Fruit fly (Drosophila melanogaster) whole organism, embryonic: ENCODE measurements around the gene Nle.

ENCODE experiments used
- Aef1 ChIP-seq: fragments of 200-800 bp; sonication (Bioruptor generic); IDR thresholded peaks from 3 replicates; pipeline ENCODE4 v1.3.6; 2022; ENCODE audit warnings: missing biosample characterization, missing genetic modification characterization
- Atf-2 ChIP-seq: fragments of 200-800 bp; sonication (Bioruptor generic); optimal IDR thresholded peaks from 2 replicates; lab custom pipeline; 2016; ENCODE audit warnings: missing biosample characterization, missing genetic modification characterization
- Atf6 ChIP-seq: fragments of 200-800 bp; sonication (Bioruptor generic); IDR thresholded peaks from 2 replicates; pipeline ENCODE4 v1.3.6; 2022; ENCODE audit warnings: missing biosample characterization, missing genetic modification characterization
- BEAF-32 ChIP-seq: fragments of 200-800 bp; sonication (Bioruptor generic); optimal IDR thresholded peaks from 3 replicates; lab custom pipeline; 2017; ENCODE audit warnings: missing biosample characterization, missing genetic modification characterization, mild to moderate bottlenecking, moderate library complexity, missing genetic modification reagents
- CG11398 ChIP-seq: fragments of 200-800 bp; sonication (Bioruptor generic); optimal IDR thresholded peaks from 2 replicates; lab custom pipeline; 2016; ENCODE audit warnings: missing biosample characterization, missing genetic modification characterization
- CG11456 ChIP-seq: fragments of 200-800 bp; sonication (Bioruptor generic); IDR thresholded peaks from 3 replicates; pipeline ENCODE4 v1.3.6; 2022; ENCODE audit warnings: missing biosample characterization, missing genetic modification characterization
- CG12219 ChIP-seq: fragments of 200-800 bp; sonication (Bioruptor generic); optimal IDR thresholded peaks from 3 replicates; lab custom pipeline; 2018; ENCODE audit warnings: missing biosample characterization, mild to moderate bottlenecking, missing genetic modification characterization
- CG13287 ChIP-seq: fragments of 200-800 bp; sonication (Bioruptor generic); IDR thresholded peaks from 2 replicates; pipeline ENCODE4 v1.3.6; 2022; ENCODE audit warnings: missing biosample characterization, missing genetic modification characterization; ENCODE audit not compliant: partially characterized antibody
- CG1603 ChIP-seq: fragments of 200-800 bp; sonication (Bioruptor generic); optimal IDR thresholded peaks from 2 replicates; lab custom pipeline; 2019; ENCODE audit warnings: missing biosample characterization, mild to moderate bottlenecking, missing genetic modification characterization, moderate library complexity
- CG16813 ChIP-seq: fragments of 200-800 bp; sonication (Bioruptor generic); IDR thresholded peaks from 3 replicates; pipeline ENCODE4 v1.3.6; 2022; ENCODE audit warnings: missing biosample characterization, missing genetic modification characterization; ENCODE audit not compliant: partially characterized antibody
- CG17829 ChIP-seq: fragments of 200-800 bp; optimal IDR thresholded peaks from 2 replicates; lab custom pipeline; 2019; ENCODE audit warnings: missing biosample characterization, mild to moderate bottlenecking, missing genetic modification characterization, moderate library complexity
- CG1792 ChIP-seq: fragments of 200-800 bp; sonication (Bioruptor generic); optimal IDR thresholded peaks from 2 replicates; lab custom pipeline; 2016; ENCODE audit warnings: missing biosample characterization, missing genetic modification characterization
- CG18764 ChIP-seq: fragments of 200-800 bp; sonication (Bioruptor generic); optimal IDR thresholded peaks from 3 replicates; lab custom pipeline; 2016; ENCODE audit warnings: missing biosample characterization, missing genetic modification characterization
- CG2116 ChIP-seq: fragments of 200-800 bp; sonication (Bioruptor generic); optimal IDR thresholded peaks from 3 replicates; lab custom pipeline; 2018; ENCODE audit warnings: missing biosample characterization, mild to moderate bottlenecking, missing genetic modification characterization
- CG31365 ChIP-seq: fragments of 200-800 bp; sonication (Bioruptor generic); optimal IDR thresholded peaks from 2 replicates; lab custom pipeline; 2018; ENCODE audit warnings: missing biosample characterization, mild to moderate bottlenecking, missing genetic modification characterization
- CG3726 ChIP-seq: fragments of 200-800 bp; sonication (Bioruptor generic); IDR thresholded peaks from 3 replicates; pipeline ENCODE4, ENCODE4 v1.3.6; 2022; ENCODE audit warnings: missing biosample characterization, missing genetic modification characterization
- CG8359 ChIP-seq: fragments of 200-800 bp; sonication (Bioruptor generic); optimal IDR thresholded peaks from 2 replicates; lab custom pipeline; 2017; ENCODE audit warnings: missing biosample characterization, mild to moderate bottlenecking, missing genetic modification characterization, borderline replicate concordance
- CG8765 ChIP-seq: fragments of 200-800 bp; sonication (Bioruptor generic); IDR thresholded peaks from 2 replicates; pipeline ENCODE4 v1.3.6; 2022; ENCODE audit warnings: missing biosample characterization, missing genetic modification characterization
- CG9797 ChIP-seq: fragments of 200-800 bp; sonication (Bioruptor generic); optimal IDR thresholded peaks from 3 replicates; lab custom pipeline; 2018; ENCODE audit warnings: missing biosample characterization, mild to moderate bottlenecking, missing genetic modification characterization
- CTCF ChIP-seq: fragments of 200-800 bp; sonication (Bioruptor generic); optimal IDR thresholded peaks from 2 replicates; lab custom pipeline; 2017; ENCODE audit warnings: missing biosample characterization, mild to moderate bottlenecking, missing genetic modification characterization, moderate library complexity
- Dad ChIP-seq: fragments of 200-800 bp; sonication (Bioruptor generic); optimal IDR thresholded peaks from 3 replicates; lab custom pipeline; 2016; ENCODE audit warnings: missing biosample characterization, missing genetic modification characterization
- Dip3 ChIP-seq: fragments of 200-800 bp; sonication (Bioruptor generic); optimal IDR thresholded peaks from 3 replicates; lab custom pipeline; 2016; ENCODE audit warnings: missing biosample characterization, missing genetic modification characterization
- Dref ChIP-seq: fragments of 200-800 bp; sonication (Bioruptor generic); IDR thresholded peaks from 2 replicates; pipeline ENCODE4 v1.3.6; 2022; ENCODE audit warnings: missing biosample characterization, missing genetic modification characterization
- HLH4C ChIP-seq: fragments of 200-800 bp; sonication (Bioruptor generic); IDR thresholded peaks from 3 replicates; pipeline ENCODE4 v1.3.6; 2022; ENCODE audit warnings: missing biosample characterization, missing genetic modification characterization; ENCODE audit not compliant: partially characterized antibody
- Hr78 ChIP-seq, 2 experiments: fragments of 200-800 bp in 1 of 2; fragments of >200 bp in 1 of 2; sonication (Bioruptor generic) in 1 of 2; optimal IDR thresholded peaks; 2 replicates each; lab custom pipeline; 2017 to 2019; ENCODE audit warnings: missing biosample characterization in 2 of 2, missing genetic modification characterization in 2 of 2, mild to moderate bottlenecking in 1 of 2, moderate library complexity in 1 of 2
- MBD-R2 ChIP-seq: fragments of 200-800 bp; sonication (Bioruptor generic); IDR thresholded peaks from 2 replicates; pipeline ENCODE4 v1.3.6; 2022; ENCODE audit warnings: missing biosample characterization, missing genetic modification characterization
- MESR4 ChIP-seq: fragments of 200-800 bp; sonication (Bioruptor generic); optimal IDR thresholded peaks from 2 replicates; lab custom pipeline; 2018; ENCODE audit warnings: missing biosample characterization, mild to moderate bottlenecking, missing genetic modification characterization, moderate library complexity
- Mad ChIP-seq: fragments of 200-800 bp; sonication (Bioruptor generic); optimal IDR thresholded peaks from 2 replicates; lab custom pipeline; 2016; ENCODE audit warnings: missing biosample characterization, missing genetic modification characterization
- Opbp ChIP-seq: fragments of 200-800 bp; sonication (Bioruptor generic); IDR thresholded peaks from 3 replicates; pipeline ENCODE4 v1.3.6; 2022; ENCODE audit warnings: missing biosample characterization, missing genetic modification characterization; ENCODE audit not compliant: partially characterized antibody
- Ravus ChIP-seq: fragments of 200-800 bp; sonication (Bioruptor generic); IDR thresholded peaks from 2 replicates; pipeline ENCODE4 v1.3.6; 2022; ENCODE audit warnings: missing biosample characterization, missing genetic modification characterization
- Side ChIP-seq: fragments of 200-800 bp; sonication (Bioruptor generic); optimal IDR thresholded peaks from 2 replicates; lab custom pipeline; 2016; ENCODE audit warnings: missing biosample characterization, missing genetic modification characterization
- Sin3A ChIP-seq: fragments of >200 bp; optimal IDR thresholded peaks from 2 replicates; lab custom pipeline; 2018
- bbx ChIP-seq: fragments of 200-800 bp; sonication (Bioruptor generic); IDR thresholded peaks from 2 replicates; pipeline ENCODE4 v1.3.6; 2022; ENCODE audit warnings: missing biosample characterization, missing genetic modification characterization; ENCODE audit not compliant: partially characterized antibody
- cato ChIP-seq: fragments of 200-800 bp; sonication (Bioruptor generic); optimal IDR thresholded peaks from 2 replicates; lab custom pipeline; 2016; ENCODE audit warnings: missing biosample characterization, missing genetic modification characterization, borderline replicate concordance
- cg ChIP-seq: fragments of 200-800 bp; sonication (Bioruptor generic); optimal IDR thresholded peaks from 3 replicates; lab custom pipeline; 2019; ENCODE audit warnings: missing biosample characterization, mild to moderate bottlenecking, missing genetic modification characterization, moderate library complexity
- chm ChIP-seq: fragments of 200-800 bp; sonication (Bioruptor generic); IDR thresholded peaks from 2 replicates; pipeline ENCODE4 v1.3.6; 2022; ENCODE audit warnings: missing biosample characterization, missing genetic modification characterization
- dm ChIP-seq: fragments of 200-800 bp; sonication (Bioruptor generic); optimal IDR thresholded peaks from 3 replicates; lab custom pipeline; 2016; ENCODE audit warnings: missing biosample characterization, missing genetic modification characterization
- grn ChIP-seq: fragments of 200-800 bp; sonication (Bioruptor generic); optimal IDR thresholded peaks from 3 replicates; lab custom pipeline; 2017; ENCODE audit warnings: missing biosample characterization, missing genetic modification characterization
- h ChIP-seq: fragments of >200 bp; optimal IDR thresholded peaks from 2 replicates; lab custom pipeline; 2017
- hbn ChIP-seq: fragments of 200-800 bp; sonication (Bioruptor generic); IDR thresholded peaks from 2 replicates; pipeline ENCODE4 v1.3.6; 2022; ENCODE audit warnings: missing biosample characterization, missing genetic modification characterization; ENCODE audit not compliant: partially characterized antibody
- inv ChIP-seq: fragments of 200-800 bp; sonication (Bioruptor generic); IDR thresholded peaks from 2 replicates; pipeline ENCODE4 v1.3.6; 2022; ENCODE audit warnings: missing biosample characterization, missing genetic modification characterization; ENCODE audit not compliant: partially characterized antibody
- knrl ChIP-seq: fragments of 200-800 bp; sonication (Bioruptor generic); IDR thresholded peaks from 3 replicates; pipeline ENCODE4 v1.3.6; 2022; ENCODE audit warnings: missing biosample characterization, missing genetic modification characterization; ENCODE audit not compliant: partially characterized antibody
- pfk ChIP-seq: fragments of 200-800 bp; sonication (Bioruptor generic); optimal IDR thresholded peaks from 2 replicates; lab custom pipeline; 2018; ENCODE audit warnings: missing biosample characterization, mild to moderate bottlenecking, missing genetic modification characterization, moderate library complexity
- sc ChIP-seq, 3 experiments: fragments of >200 bp in 2 of 3; fragments of 200-800 bp in 1 of 3; sonication (Bioruptor generic) in 1 of 3; optimal IDR thresholded peaks; 2 replicates in 2 of 3; 3 replicates in 1 of 3; lab custom pipeline; 2017; ENCODE audit warnings: mild to moderate bottlenecking in 1 of 3, missing biosample characterization in 1 of 3, missing genetic modification characterization in 1 of 3, missing genetic modification reagents in 1 of 3
- sens ChIP-seq: fragments of 200-800 bp; sonication (Bioruptor generic); peaks from one replicate; lab custom pipeline; 2016; ENCODE audit warnings: missing biosample characterization, missing genetic modification characterization
- toy ChIP-seq: fragments of 200-800 bp; sonication (Bioruptor generic); IDR thresholded peaks from 2 replicates; pipeline ENCODE4 v1.3.6; 2022; ENCODE audit warnings: missing biosample characterization, missing genetic modification characterization
- trem ChIP-seq: fragments of 200-800 bp; optimal IDR thresholded peaks from 3 replicates; lab custom pipeline; 2019; ENCODE audit warnings: missing biosample characterization, mild to moderate bottlenecking, missing genetic modification characterization, moderate library complexity
- vvl ChIP-seq: fragments of 200-800 bp; sonication (Bioruptor generic); IDR thresholded peaks from 2 replicates; pipeline ENCODE4 v1.3.6; 2022; ENCODE audit warnings: missing biosample characterization, missing genetic modification characterization
- yki ChIP-seq: fragments of >200 bp; optimal IDR thresholded peaks from 3 replicates; lab custom pipeline; 2018
- zen2 ChIP-seq: fragments of 200-800 bp; sonication (Bioruptor generic); IDR thresholded peaks from 3 replicates; pipeline ENCODE4 v1.3.6; 2022; ENCODE audit warnings: missing biosample characterization, missing genetic modification characterization; ENCODE audit not compliant: partially characterized antibody

Nle gene

dm6 chr2L:544444-545179, 23.3 kb downstream of the Nle start, which contains the start of the genes Spp and nAChRbeta3 (continued):
- no peak for TF ChIP-seq toy
- TF ChIP-seq CG12219, result no peak
- peak; percentile 62; the same call in 1 of the 3 replicates for TF ChIP-seq Opbp (GFP tag; lab: Robert Waterston, UW)
- TF ChIP-seq MBD-R2 (GFP tag; lab: Robert Waterston, UW), result peak; percentile 62
- no peak for TF ChIP-seq h
- peak; percentile 60; the same call in 1 of the 2 replicates for TF ChIP-seq hbn (GFP tag; lab: Robert Waterston, UW)
- peak; percentile 22 for TF ChIP-seq CTCF
- peak; percentile 68 for TF ChIP-seq HLH4C (GFP tag; lab: Robert Waterston, UW)
- TF ChIP-seq chm, result no peak
- peak; percentile 87 for TF ChIP-seq sens (GFP tag; lab: Kevin White, UChicago)
- TF ChIP-seq BEAF-32, result peak; percentile 65
- TF ChIP-seq vvl (GFP tag; lab: Robert Waterston, UW), result 0 out of 2 replicates have a peak, but pooled peaks have one; percentile 12
- peak; percentile 74 for TF ChIP-seq CG1603
- no peak for TF ChIP-seq CG11398 (GFP tag; lab: Kevin White, UChicago)
- peak; percentile 80 for TF ChIP-seq CG13287 (GFP tag; lab: Robert Waterston, UW)
- TF ChIP-seq dm, result peak; percentile 32
- no peak for TF ChIP-seq yki (lab: Kevin White, UChicago)
- peak; percentile 89 for TF ChIP-seq MESR4 (GFP tag; lab: Kevin White, UChicago)
- TF ChIP-seq inv (GFP tag; lab: Robert Waterston, UW), result peak; percentile 22; the same call in 1 of the 2 replicates
- TF ChIP-seq knrl (GFP tag; lab: Robert Waterston, UW), result 0 out of 3 replicates have a peak, but pooled peaks have one; percentile 37
- TF ChIP-seq Dref (GFP tag; lab: Robert Waterston, UW), result peak; percentile 77
- TF ChIP-seq CG1792 (GFP tag; lab: Kevin White, UChicago), result no peak
- TF ChIP-seq CG11456 (GFP tag; lab: Robert Waterston, UW), result 0 out of 3 replicates have a peak, but pooled peaks have one; percentile 7
- peak; percentile 10 for TF ChIP-seq Sin3A
- TF ChIP-seq CG31365 (tag; lab: Kevin White, UChicago), result no peak
- TF ChIP-seq CG16813 (GFP tag; lab: Robert Waterston, UW), result peak; percentile 54
- peak; percentile 2 for TF ChIP-seq CG17829 (tag; lab: Kevin White, UChicago)
- no peak for TF ChIP-seq Side (GFP tag; lab: Kevin White, UChicago)
- no peak for TF ChIP-seq Dip3 (GFP tag; lab: Kevin White, UChicago)
- TF ChIP-seq grn (GFP tag; lab: Kevin White, UChicago), result no peak
- no peak for TF ChIP-seq Atf-2 (GFP tag; lab: Kevin White, UChicago)
- peak; percentile 40; the same call in 2 of the 3 replicates for TF ChIP-seq zen2 (GFP tag; lab: Robert Waterston, UW)
- TF ChIP-seq CG9797 (GFP tag; lab: Kevin White, UChicago), result peak; percentile 79
- TF ChIP-seq pfk (GFP tag; lab: Kevin White, UChicago), result no peak
- no peak for TF ChIP-seq CG18764
- peak; percentile 33 for TF ChIP-seq trem (tag; lab: Kevin White, UChicago)
- TF ChIP-seq CG2116 (GFP tag; lab: Kevin White, UChicago), result peak; percentile 68
- TF ChIP-seq sc (optimal IDR thresholded peaks at IDR 0.05; lab: Kevin White, UChicago), result no peak
- no peak for TF ChIP-seq sc (GFP tag; optimal IDR thresholded peaks at IDR 0.05; lab: Kevin White, UChicago)
- peak; percentile 68 for TF ChIP-seq bbx
- TF ChIP-seq, all 482 proteins: peak for 66

DNA sequence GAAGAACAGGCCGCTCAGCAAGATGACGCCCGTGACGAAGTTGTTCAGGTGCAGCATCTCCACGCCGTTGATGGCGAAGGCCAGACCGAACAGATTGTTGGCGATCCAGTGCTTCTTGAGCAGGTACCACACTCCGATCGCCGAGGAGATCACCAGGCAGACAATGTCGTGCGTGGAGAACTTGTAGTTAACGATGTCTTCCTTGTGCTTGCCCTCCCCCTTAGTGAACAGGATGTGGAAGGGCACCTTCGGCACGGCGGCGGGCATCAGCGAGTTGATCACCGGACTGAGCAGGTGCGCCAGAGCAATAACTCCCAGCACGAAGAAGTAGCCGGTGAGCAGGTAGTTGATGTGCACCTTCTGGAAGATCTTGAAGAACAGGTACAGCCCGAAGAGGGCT, 24.1 kb downstream of the Nle start:
- no peak for TF ChIP-seq Hr78 (GFP tag; optimal IDR thresholded peaks at IDR 0.05; lab: Kevin White, UChicago)
- no peak for TF ChIP-seq Aef1 (GFP tag; lab: Robert Waterston, UW)
- TF ChIP-seq cato (GFP tag; lab: Kevin White, UChicago), result no peak
- no peak for TF ChIP-seq Dad (GFP tag; lab: Kevin White, UChicago)
- no peak for TF ChIP-seq Side (GFP tag; lab: Kevin White, UChicago)
- TF ChIP-seq Atf6 (GFP tag; lab: Robert Waterston, UW), result no peak
- TF ChIP-seq CG8359 (GFP tag; lab: Kevin White, UChicago), result no peak
- no peak for TF ChIP-seq Ravus (GFP tag; lab: Robert Waterston, UW)
- TF ChIP-seq yki (lab: Kevin White, UChicago), result no peak
- no peak for TF ChIP-seq pfk (GFP tag; lab: Kevin White, UChicago)
- TF ChIP-seq CG3726 (GFP tag; lab: Robert Waterston, UW), result no peak
- no peak for TF ChIP-seq cg (GFP tag; lab: Kevin White, UChicago)
- no peak for TF ChIP-seq CG8765 (GFP tag; lab: Robert Waterston, UW)
- no peak for TF ChIP-seq Mad (GFP tag; lab: Kevin White, UChicago)
